Fruit fly (Drosophila melanogaster): Measurements from ENCODE around the gene xmas.
A peak's percentile ranks its signal among the peaks of the same experiment; 100 is the strongest.

The xmas gene

DNA sequence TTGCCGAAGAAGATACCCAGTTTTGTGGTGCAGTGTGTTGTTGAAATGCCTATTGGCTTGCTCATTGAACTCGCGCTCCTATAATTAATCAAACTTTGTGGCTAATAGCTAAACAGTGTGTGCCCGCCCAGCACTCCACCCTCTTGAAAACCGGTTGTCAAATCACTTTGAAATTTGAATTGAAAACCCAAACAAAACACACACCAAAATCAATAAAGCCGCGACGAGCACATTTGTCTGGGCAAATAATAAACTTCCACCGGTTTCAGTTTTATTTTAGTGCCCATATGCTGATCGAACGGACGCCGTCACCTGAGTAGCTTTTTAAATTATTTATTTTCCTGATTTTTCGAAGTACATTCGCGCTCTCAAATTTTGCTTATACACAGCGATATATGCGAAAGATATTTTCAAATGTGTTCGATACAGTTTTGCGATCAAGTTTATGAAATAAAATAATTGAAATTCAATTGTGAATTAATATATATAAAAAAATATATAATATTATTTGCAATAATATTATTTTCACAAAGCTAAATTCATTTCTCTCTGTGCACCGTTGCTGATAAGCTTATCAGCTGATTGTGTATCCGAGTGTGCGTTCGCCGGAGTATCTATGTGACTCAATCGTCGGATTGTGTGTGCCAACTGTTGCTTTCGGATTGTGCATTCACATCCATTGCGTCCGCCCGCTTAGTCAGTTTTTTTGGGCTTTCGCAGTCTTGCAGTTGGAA is 29.2 kb downstream of the xmas start (continued):
- TF ChIP-seq achi (GFP tag; optimal IDR thresholded peaks at IDR 0.05) (no peak), CG6276 (GFP tag; optimal IDR thresholded peaks at IDR 0.05) (peak; percentile 69), CG4318 (GFP tag; optimal IDR thresholded peaks at IDR 0.05) (peak; percentile 27), ss (GFP tag; optimal IDR thresholded peaks at IDR 0.05) (no peak), salr (GFP tag; optimal IDR thresholded peaks at IDR 0.05) (peak in 1 of 2 experiments; percentile 25), CG6163 (GFP tag; IDR thresholded peaks at IDR 0.05) (peak; percentile 54; the same call in 2 of the 3 replicates), net (GFP tag; optimal IDR thresholded peaks at IDR 0.05) (peak; percentile 55), svp (GFP tag) (peak; percentile 49), dsx (GFP tag; optimal IDR thresholded peaks at IDR 0.05; ENCODE audit: poor library complexity, severe bottlenecking) (no peak), CG15336 (GFP tag; IDR thresholded peaks at IDR 0.05) (peak; percentile 66), OdsH (GFP tag; optimal IDR thresholded peaks at IDR 0.05) (peak; percentile 63), Eip75B (GFP tag; optimal IDR thresholded peaks at IDR 0.05) (no peak), Eip78C (GFP tag) (peak; percentile 86), Hr38 (GFP tag; optimal IDR thresholded peaks at IDR 0.05) (no peak), Sox14 (GFP tag; optimal IDR thresholded peaks at IDR 0.05) (peak; percentile 2), eg (GFP tag; IDR thresholded peaks at IDR 0.05) (no peak; the same call in 2 of the 3 replicates), CG6792 (GFP tag; optimal IDR thresholded peaks at IDR 0.05) (peak; percentile 46), CG34406 (GFP tag; optimal IDR thresholded peaks at IDR 0.05) (peak; percentile 68), pdm3 (GFP tag; optimal IDR thresholded peaks at IDR 0.05) (peak; percentile 28), CG32006 (GFP tag; optimal IDR thresholded peaks at IDR 0.05) (peak; percentile 65), acj6 (GFP tag; optimal IDR thresholded peaks at IDR 0.05) (peak; percentile 58), Sox102F (GFP tag; optimal IDR thresholded peaks at IDR 0.05) (peak; percentile 35), lz (GFP tag; optimal IDR thresholded peaks at IDR 0.05) (no peak), CG16779 (tag; optimal IDR thresholded peaks at IDR 0.05) (no peak), cyc (GFP tag; optimal IDR thresholded peaks at IDR 0.05) (peak; percentile 1), CG10631 (GFP tag; optimal IDR thresholded peaks at IDR 0.05) (peak; percentile 47), CG6854 (GFP tag; optimal IDR thresholded peaks at IDR 0.05) (peak; percentile 5), CG11294 (GFP tag; IDR thresholded peaks at IDR 0.05) (0 out of 2 replicates have a peak, but pooled peaks have one; percentile 31), CG8319 (GFP tag; optimal IDR thresholded peaks at IDR 0.05) (no peak), Ets96B (tag; optimal IDR thresholded peaks at IDR 0.05) (peak; percentile 42), CG11762 (GFP tag; optimal IDR thresholded peaks at IDR 0.05; ENCODE audit: insufficient read depth) (peak; percentile 22), Gug (GFP tag; IDR thresholded peaks at IDR 0.05) (peak; percentile 64), fkh (GFP tag; optimal IDR thresholded peaks at IDR 0.05) (peak; percentile 91), CG8119 (GFP tag; IDR thresholded peaks at IDR 0.05) (peak; percentile 76), Smox (GFP tag; optimal IDR thresholded peaks at IDR 0.05) (no peak), vri (GFP tag; optimal IDR thresholded peaks at IDR 0.05) (peak; percentile 82)

DNA sequence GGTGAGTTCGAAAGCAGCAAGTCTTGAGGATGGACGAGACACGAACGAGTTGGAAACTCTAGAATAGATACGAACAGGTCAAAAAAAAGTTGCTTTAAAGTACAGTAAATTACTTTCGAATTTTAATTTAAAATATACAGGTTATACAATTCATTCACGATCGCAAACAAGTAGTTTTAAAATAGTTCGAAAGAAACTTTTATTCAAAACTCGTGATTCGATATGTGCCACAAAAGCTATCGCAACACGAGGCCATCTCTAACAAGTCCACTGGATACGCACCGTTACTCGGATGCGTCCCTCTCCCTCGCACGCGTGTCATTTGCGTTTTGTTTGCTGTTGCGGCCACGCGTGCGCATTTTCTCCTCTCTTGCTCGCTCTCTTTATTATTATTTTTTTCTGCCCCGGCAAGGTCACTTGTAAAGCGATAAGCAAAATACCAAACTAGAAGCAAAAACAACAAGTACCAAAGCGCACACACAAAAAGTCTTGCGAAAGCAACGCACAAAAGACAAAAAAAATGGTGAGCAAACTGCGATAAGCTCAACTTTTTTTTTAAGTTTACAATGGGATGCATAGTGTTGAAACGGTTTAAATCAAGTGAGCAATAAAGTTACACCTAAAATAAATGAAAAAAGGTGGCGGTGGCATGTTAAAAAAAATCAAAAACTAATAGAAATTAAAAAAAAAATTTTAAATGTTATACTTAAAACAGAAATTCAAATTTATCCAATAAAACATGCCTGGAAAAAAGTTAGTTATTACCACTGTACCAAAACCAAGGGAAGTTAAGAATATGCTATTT is 33.9 kb downstream of the xmas start:
- TF ChIP-seq Blimp-1 (GFP tag; optimal IDR thresholded peaks at IDR 0.05) (no peak), Met (GFP tag; optimal IDR thresholded peaks at IDR 0.05) (peak; percentile 11), Ets21C (GFP tag; optimal IDR thresholded peaks at IDR 0.05) (peak; percentile 15), topi (GFP tag; optimal IDR thresholded peaks at IDR 0.05) (peak; percentile 45), salr (GFP tag; optimal IDR thresholded peaks at IDR 0.05) (peak in 1 of 2 experiments; percentile 40), ss (GFP tag; optimal IDR thresholded peaks at IDR 0.05) (peak; percentile 67 to 71), Hr4 (GFP tag; optimal IDR thresholded peaks at IDR 0.05) (peak; percentile 21), CG6792 (GFP tag; optimal IDR thresholded peaks at IDR 0.05) (peak; percentile 15), OdsH (GFP tag; optimal IDR thresholded peaks at IDR 0.05) (peak; percentile 31), dac (GFP tag; optimal IDR thresholded peaks at IDR 0.05) (no peak), cyc (GFP tag; optimal IDR thresholded peaks at IDR 0.05) (peak; percentile 40), CG15336 (GFP tag; IDR thresholded peaks at IDR 0.05) (peak; percentile 54), CG34406 (GFP tag; optimal IDR thresholded peaks at IDR 0.05) (peak; percentile 20), svp (GFP tag) (peak; percentile 85), Eip78C (GFP tag) (peak; percentile 87), vri (GFP tag; optimal IDR thresholded peaks at IDR 0.05) (no peak), CG10631 (GFP tag; optimal IDR thresholded peaks at IDR 0.05) (peak; percentile 2), fkh (GFP tag; optimal IDR thresholded peaks at IDR 0.05) (peak; percentile 69), CG4318 (GFP tag; optimal IDR thresholded peaks at IDR 0.05) (no peak), pdm3 (GFP tag; optimal IDR thresholded peaks at IDR 0.05) (no peak), net (GFP tag; optimal IDR thresholded peaks at IDR 0.05) (peak; percentile 38), acj6 (GFP tag; optimal IDR thresholded peaks at IDR 0.05) (peak; percentile 13), CG6276 (GFP tag; optimal IDR thresholded peaks at IDR 0.05) (peak; percentile 47), Eip75B (GFP tag; optimal IDR thresholded peaks at IDR 0.05) (peak; percentile 24), CG6808 (GFP tag; optimal IDR thresholded peaks at IDR 0.05) (peak; percentile 11), CG3032 (tag; optimal IDR thresholded peaks at IDR 0.05) (peak; percentile 43), CG16779 (tag; optimal IDR thresholded peaks at IDR 0.05) (peak; percentile 41), Ets96B (tag; optimal IDR thresholded peaks at IDR 0.05) (peak; percentile 58)

Measured in whole organism, prepupa.